Worm (Caenorhabditis elegans): Measurements from ENCODE around the gene C45B2.6.

DNA sequence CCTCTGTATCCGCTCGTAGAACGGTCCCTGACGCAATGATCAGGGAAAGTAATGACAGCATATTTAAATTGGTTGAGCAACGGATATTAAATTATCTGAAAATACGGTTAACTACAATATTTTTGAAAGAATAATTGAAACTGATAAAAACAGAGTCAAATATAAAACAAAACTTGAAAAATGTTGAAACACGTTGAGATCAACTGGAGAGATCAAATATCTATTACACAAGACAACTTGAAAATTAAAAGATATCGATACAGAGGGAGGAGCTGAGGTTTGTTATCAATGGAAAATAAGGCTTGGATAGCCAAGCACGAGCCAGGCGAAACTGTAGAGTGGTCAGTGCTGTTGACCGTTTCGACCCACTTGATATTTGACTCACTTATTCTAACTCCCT lies 42.1 kb upstream of the C45B2.6 start, which contains the start of gene C09B8.3:
- TF ChIP-seq him-1 (tag; optimal IDR thresholded peaks at IDR 0.05) (no peak), dao-5 (tag; optimal IDR thresholded peaks at IDR 0.05) (no peak)

All from whole organism, L4/young adult.